Worm (Caenorhabditis elegans) whole organism, L3 larva: ENCODE data around the gene aptf-4.
A peak's percentile ranks its signal among the peaks of the same experiment; 100 is the strongest.

Experiments
- aly-2 ChIP-seq: fragments of 150-350 bp; optimal IDR thresholded peaks from 2 replicates; lab custom pipeline; 2014; ENCODE audit warnings: missing biosample characterization, missing genetic modification characterization
- ama-1 ChIP-seq: fragments of 150-350 bp; optimal IDR thresholded peaks from 2 replicates; lab custom pipeline; 2018
- elt-1 ChIP-seq: fragments of 150-350 bp; optimal IDR thresholded peaks from 2 replicates; lab custom pipeline; 2014; ENCODE audit warnings: missing biosample characterization, missing genetic modification characterization
- elt-3 ChIP-seq, 3 experiments: fragments of 150-350 bp in 1 of 3; sonication (generic microtip) in 2 of 3; optimal IDR thresholded peaks; 2 replicates in 2 of 3; 4 replicates in 1 of 3; lab custom pipeline; 2014 to 2017; ENCODE audit warnings: missing biosample characterization in 3 of 3, missing genetic modification characterization in 3 of 3
- eor-1 ChIP-seq, 2 experiments: fragments of 150-350 bp; optimal IDR thresholded peaks; 2 replicates each; lab custom pipeline; 2014 to 2018; ENCODE audit warnings: missing biosample characterization in 2 of 2, missing genetic modification characterization in 2 of 2
- fkh-10 ChIP-seq: sonication (generic microtip); optimal IDR thresholded peaks from 2 replicates; lab custom pipeline; 2017; ENCODE audit warnings: missing biosample characterization, missing genetic modification reagents, missing genetic modification characterization
- mdl-1 ChIP-seq: fragments of 150-350 bp; optimal IDR thresholded peaks from 2 replicates; lab custom pipeline; 2014; ENCODE audit warnings: missing biosample characterization, missing genetic modification characterization
- nhr-11 ChIP-seq: fragments of 150-350 bp; optimal IDR thresholded peaks from 2 replicates; lab custom pipeline; 2014; ENCODE audit warnings: missing biosample characterization, missing genetic modification characterization
- nhr-25 ChIP-seq: sonication (generic microtip); optimal IDR thresholded peaks from 2 replicates; lab custom pipeline; 2017; ENCODE audit warnings: missing biosample characterization, missing genetic modification characterization
- skn-1 ChIP-seq: fragments of 150-350 bp; optimal IDR thresholded peaks from 2 replicates; lab custom pipeline; 2014; ENCODE audit warnings: missing biosample characterization, missing genetic modification characterization
- snpc-4 ChIP-seq: fragments of 150-350 bp; optimal IDR thresholded peaks from 2 replicates; lab custom pipeline; 2014; ENCODE audit warnings: missing biosample characterization, missing genetic modification characterization
- unc-39 ChIP-seq: sonication (generic microtip); optimal IDR thresholded peaks from 4 replicates; lab custom pipeline; 2017; ENCODE audit warnings: missing biosample characterization, missing genetic modification characterization
- zag-1 ChIP-seq: fragments of 150-350 bp; optimal IDR thresholded peaks from 2 replicates; lab custom pipeline; 2014; ENCODE audit warnings: missing biosample characterization, missing genetic modification characterization

- TF ChIP-seq unc-39 (tag; lab: Kevin White, UChicago) = no peak
- no peak for TF ChIP-seq zag-1 (tag; lab: Kevin White, UChicago)
- no peak for TF ChIP-seq nhr-11 (tag; lab: Kevin White, UChicago)
- TF ChIP-seq skn-1 (tag; lab: Kevin White, UChicago) = no peak
- TF ChIP-seq ama-1 (lab: Kevin White, UChicago) = no peak
- TF ChIP-seq mdl-1 (tag; lab: Kevin White, UChicago) = no peak
- no peak for TF ChIP-seq fkh-10 (GFP tag; lab: Kevin White, UChicago)
- TF ChIP-seq elt-3 (tag; optimal IDR thresholded peaks at IDR 0.05; lab: Kevin White, UChicago) = no peak
- TF ChIP-seq elt-1 (tag; lab: Kevin White, UChicago) = no peak
- no peak for TF ChIP-seq eor-1 (tag; optimal IDR thresholded peaks at IDR 0.05; lab: Kevin White, UChicago)
- TF ChIP-seq snpc-4 (tag; lab: Kevin White, UChicago) = no peak
- TF ChIP-seq nhr-25 (tag; lab: Kevin White, UChicago) = peak; percentile 37
- no peak for TF ChIP-seq aly-2 (tag; lab: Kevin White, UChicago)
Observed at ce11 chrII:8641131-8641530, 50.3 kb downstream of the aptf-4 start, which contains the start of gene D2085.7.
